Fruit fly (Drosophila melanogaster): ENCODE data around the gene GluRIIA.
A peak's percentile ranks its signal among the peaks of the same experiment; 100 is the strongest.

GluRIIA gene

DNA sequence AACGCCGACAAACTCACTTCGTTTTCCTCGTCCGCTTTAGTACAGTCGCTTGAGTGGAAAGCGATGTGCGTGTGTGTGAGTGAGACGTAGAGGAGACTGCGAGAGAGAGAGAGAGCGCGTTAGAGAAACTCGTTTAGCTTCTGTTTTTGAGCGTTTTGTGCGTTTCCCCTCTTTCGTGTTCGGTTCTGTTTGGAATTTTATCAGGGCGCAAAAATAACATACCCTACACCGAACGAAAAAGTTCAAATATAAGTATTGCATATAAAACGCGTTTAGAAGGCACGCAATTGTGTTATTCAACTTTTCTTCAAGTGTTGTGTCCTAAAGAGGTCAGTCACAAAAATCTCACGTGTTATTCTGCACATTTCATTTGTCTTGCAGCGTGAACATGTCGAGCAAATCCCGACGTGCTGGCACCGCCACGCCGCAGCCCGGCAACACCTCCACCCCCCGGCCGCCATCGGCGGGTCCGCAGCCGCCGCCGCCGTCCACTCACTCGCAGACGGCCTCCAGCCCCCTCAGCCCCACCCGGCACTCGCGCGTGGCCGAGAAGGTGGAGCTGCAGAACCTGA, 11.8 kb upstream of the GluRIIA start (continued):
- TF ChIP-seq nau (GFP tag; optimal IDR thresholded peaks at IDR 0.05): no peak
- TF ChIP-seq bsh (GFP tag; optimal IDR thresholded peaks at IDR 0.05): peak in 1 of 2 experiments; percentile 55
- peak; percentile 29 for TF ChIP-seq CG12155 (GFP tag; optimal IDR thresholded peaks at IDR 0.05)
- no peak for TF ChIP-seq jing (GFP tag; optimal IDR thresholded peaks at IDR 0.05)
- TF ChIP-seq scrt (GFP tag; optimal IDR thresholded peaks at IDR 0.05): peak; percentile 26
- TF ChIP-seq dmrt99B (tag; optimal IDR thresholded peaks at IDR 0.05): no peak
- peak; percentile 16 for TF ChIP-seq CG10979 (tag; optimal IDR thresholded peaks at IDR 0.05)
- TF ChIP-seq CG15479 (GFP tag; optimal IDR thresholded peaks at IDR 0.05): peak; percentile 9
- TF ChIP-seq gfzf (GFP tag; optimal IDR thresholded peaks at IDR 0.05): no peak
- peak; percentile 20 for TF ChIP-seq mirr (GFP tag; optimal IDR thresholded peaks at IDR 0.05)
- peak; percentile 7; the same call in 1 of the 2 replicates for TF ChIP-seq esg (GFP tag; conservative IDR thresholded peaks at IDR 0.05)
- peak; percentile 36 for TF ChIP-seq CG15514 (GFP tag; optimal IDR thresholded peaks at IDR 0.05)
- TF ChIP-seq CG8089 (GFP tag; optimal IDR thresholded peaks at IDR 0.05): peak; percentile 21
- peak; percentile 47; the same call in 1 of the 3 replicates for TF ChIP-seq B-H1 (GFP tag; IDR thresholded peaks at IDR 0.05)
- TF ChIP-seq inv (GFP tag; IDR thresholded peaks at IDR 0.05; ENCODE audit: partially characterized antibody): no peak
- TF ChIP-seq CHES-1-like (GFP tag; optimal IDR thresholded peaks at IDR 0.05): peak; percentile 61
- peak; percentile 40 for TF ChIP-seq CG10209 (GFP tag; optimal IDR thresholded peaks at IDR 0.05)
- no peak for TF ChIP-seq Nf-YA (GFP tag; IDR thresholded peaks at IDR 0.05)
- peak; percentile 68 for TF ChIP-seq Drgx (GFP tag; IDR thresholded peaks at IDR 0.05)
- peak; percentile 4 for TF ChIP-seq CG9437 (GFP tag; optimal IDR thresholded peaks at IDR 0.05)
- no peak for TF ChIP-seq sima (GFP tag; optimal IDR thresholded peaks at IDR 0.05)
- no peak for TF ChIP-seq aop (GFP tag; IDR thresholded peaks at IDR 0.05)
- TF ChIP-seq CG5953 (GFP tag; IDR thresholded peaks at IDR 0.05): 0 out of 2 replicates have a peak, but pooled peaks have one; percentile 36
- TF ChIP-seq sob (GFP tag; IDR thresholded peaks at IDR 0.05): peak; percentile 66
- peak; percentile 5 for TF ChIP-seq B-H2 (GFP tag; optimal IDR thresholded peaks at IDR 0.05)
- TF ChIP-seq MBD-R2 (GFP tag; IDR thresholded peaks at IDR 0.05): peak; percentile 25; the same call in 1 of the 2 replicates
- peak; percentile 38; the same call in 1 of the 2 replicates for TF ChIP-seq lmd (GFP tag; IDR thresholded peaks at IDR 0.05)
- TF ChIP-seq bigmax (GFP tag; optimal IDR thresholded peaks at IDR 0.05): no peak
- TF ChIP-seq E2f2 (GFP tag; IDR thresholded peaks at IDR 0.05): peak; percentile 47
- peak; percentile 57 for TF ChIP-seq CG30403 (GFP tag; optimal IDR thresholded peaks at IDR 0.05)
- peak; percentile 99 for TF ChIP-seq sd (tag; optimal IDR thresholded peaks at IDR 0.05)
- TF ChIP-seq org-1 (GFP tag; optimal IDR thresholded peaks at IDR 0.05): peak; percentile 30
- 0 out of 3 replicates have a peak, but pooled peaks have one; percentile 32 for TF ChIP-seq CG2889 (GFP tag; IDR thresholded peaks at IDR 0.05)
- peak; percentile 24; the same call in 1 of the 2 replicates for TF ChIP-seq danr (GFP tag; IDR thresholded peaks at IDR 0.05)
- TF ChIP-seq CG11398 (GFP tag; optimal IDR thresholded peaks at IDR 0.05): peak; percentile 29
- TF ChIP-seq CG34376 (GFP tag; optimal IDR thresholded peaks at IDR 0.05): peak; percentile 27
- peak; percentile 73 for TF ChIP-seq CG10274 (GFP tag; optimal IDR thresholded peaks at IDR 0.05)
- TF ChIP-seq prd (optimal IDR thresholded peaks at IDR 0.05): no peak
- peak; percentile 57 for TF ChIP-seq prd (GFP tag; IDR thresholded peaks at IDR 0.05)
- no peak for TF ChIP-seq knrl (GFP tag; IDR thresholded peaks at IDR 0.05; ENCODE audit: partially characterized antibody)
- no peak for TF ChIP-seq CG4617 (GFP tag; optimal IDR thresholded peaks at IDR 0.05; ENCODE audit: borderline replicate concordance)
- TF ChIP-seq amos (GFP tag; IDR thresholded peaks at IDR 0.05; ENCODE audit: partially characterized antibody): peak; percentile 38; the same call in 1 of the 2 replicates
- TF ChIP-seq CG7786 (GFP tag; optimal IDR thresholded peaks at IDR 0.05): peak; percentile 26
- peak; percentile 88 for TF ChIP-seq ci (GFP tag; IDR thresholded peaks at IDR 0.05)
- 0 out of 2 replicates have a peak, but pooled peaks have one; percentile 21 for TF ChIP-seq dimm (GFP tag; IDR thresholded peaks at IDR 0.05)
- peak; percentile 27 for TF ChIP-seq CG9817 (tag; optimal IDR thresholded peaks at IDR 0.05)
- no peak for TF ChIP-seq Scr (GFP tag; IDR thresholded peaks at IDR 0.05; ENCODE audit: partially characterized antibody)
- TF ChIP-seq Hr51 (GFP tag; optimal IDR thresholded peaks at IDR 0.05): peak in 1 of 2 experiments; percentile 7
- no peak for TF ChIP-seq zen2 (GFP tag; IDR thresholded peaks at IDR 0.05; ENCODE audit: partially characterized antibody)
